Worm (Caenorhabditis elegans) whole organism, L3 larva: ENCODE results near the gene ent-7.
"Not testable (repeated sequence)": the region's sequence is repeated elsewhere in the genome, so short reads cannot be mapped to it uniquely, and the experiment has no call there.

ENCODE experiments used
- R02D3.7 ChIP-seq: fragments of 150-350 bp; optimal IDR thresholded peaks from 2 replicates; lab custom pipeline; 2014; ENCODE audit warnings: missing biosample characterization, missing genetic modification characterization
- ZK546.5 ChIP-seq: sonication (generic microtip); optimal IDR thresholded peaks from 2 replicates; lab custom pipeline; 2017; ENCODE audit warnings: missing biosample characterization, missing genetic modification characterization
- aly-2 ChIP-seq: fragments of 150-350 bp; optimal IDR thresholded peaks from 2 replicates; lab custom pipeline; 2014; ENCODE audit warnings: missing biosample characterization, missing genetic modification characterization
- ama-1 ChIP-seq: fragments of 150-350 bp; optimal IDR thresholded peaks from 2 replicates; lab custom pipeline; 2018
- ceh-16 ChIP-seq: sonication (generic microtip); optimal IDR thresholded peaks from 2 replicates; lab custom pipeline; 2017; ENCODE audit warnings: missing biosample characterization, missing genetic modification characterization
- ceh-28 ChIP-seq: fragments of 150-350 bp; optimal IDR thresholded peaks from 2 replicates; lab custom pipeline; 2014; ENCODE audit warnings: missing biosample characterization, missing genetic modification reagents, missing genetic modification characterization
- ceh-82 ChIP-seq: fragments of 150-350 bp; optimal IDR thresholded peaks from 2 replicates; lab custom pipeline; 2014; ENCODE audit warnings: missing biosample characterization, missing genetic modification characterization
- ceh-9 ChIP-seq: sonication (generic microtip); optimal IDR thresholded peaks from 2 replicates; lab custom pipeline; 2018; ENCODE audit warnings: missing biosample characterization, missing genetic modification characterization
- daf-12 ChIP-seq: fragments of 150-350 bp; optimal IDR thresholded peaks from 2 replicates; lab custom pipeline; 2014; ENCODE audit warnings: missing biosample characterization, missing genetic modification reagents, missing genetic modification characterization
- egl-27 ChIP-seq: sonication (generic microtip); optimal IDR thresholded peaks from 4 replicates; lab custom pipeline; 2017; ENCODE audit warnings: missing biosample characterization, missing genetic modification reagents, missing genetic modification characterization
- egl-5 ChIP-seq: fragments of 150-350 bp; optimal IDR thresholded peaks from 2 replicates; lab custom pipeline; 2017; ENCODE audit warnings: missing biosample characterization, missing genetic modification reagents, missing genetic modification characterization, inconsistent platforms
- elt-2 ChIP-seq: sonication (generic microtip); optimal IDR thresholded peaks from 2 replicates; lab custom pipeline; 2016; ENCODE audit warnings: missing genetic modification reagents, mild to moderate bottlenecking, missing genetic modification characterization, missing compliant biosample characterization
- elt-3 ChIP-seq, 3 experiments: fragments of 150-350 bp in 1 of 3; sonication (generic microtip) in 2 of 3; optimal IDR thresholded peaks; 2 replicates in 2 of 3; 4 replicates in 1 of 3; lab custom pipeline; 2014 to 2017; ENCODE audit warnings: missing biosample characterization in 3 of 3, missing genetic modification characterization in 3 of 3
- eor-1 ChIP-seq, 2 experiments: fragments of 150-350 bp; optimal IDR thresholded peaks; 2 replicates each; lab custom pipeline; 2014 to 2018; ENCODE audit warnings: missing biosample characterization in 2 of 2, missing genetic modification characterization in 2 of 2
- fkh-10 ChIP-seq: sonication (generic microtip); optimal IDR thresholded peaks from 2 replicates; lab custom pipeline; 2017; ENCODE audit warnings: missing biosample characterization, missing genetic modification reagents, missing genetic modification characterization
- fkh-2 ChIP-seq: fragments of 150-350 bp; optimal IDR thresholded peaks from 2 replicates; lab custom pipeline; 2014; ENCODE audit warnings: missing biosample characterization, missing genetic modification reagents, missing genetic modification characterization
- fos-1 ChIP-seq: fragments of 150-350 bp; optimal IDR thresholded peaks from 2 replicates; lab custom pipeline; 2014; ENCODE audit warnings: missing biosample characterization, missing genetic modification characterization
- hmg-11 ChIP-seq: sonication (generic microtip); optimal IDR thresholded peaks from 2 replicates; lab custom pipeline; 2016; ENCODE audit warnings: missing genetic modification characterization, missing compliant biosample characterization
- lin-15B ChIP-seq: fragments of 150-350 bp; optimal IDR thresholded peaks from 2 replicates; lab custom pipeline; 2014; ENCODE audit warnings: missing biosample characterization, missing genetic modification characterization
- lin-39 ChIP-seq: fragments of 150-350 bp; optimal IDR thresholded peaks from 2 replicates; lab custom pipeline; 2018; ENCODE audit warnings: missing biosample characterization, missing genetic modification reagents, missing genetic modification characterization
- lsy-12 ChIP-seq: sonication (generic microtip); optimal IDR thresholded peaks from 2 replicates; lab custom pipeline; 2016; ENCODE audit warnings: mild to moderate bottlenecking, missing genetic modification characterization, missing compliant biosample characterization
- mdl-1 ChIP-seq: fragments of 150-350 bp; optimal IDR thresholded peaks from 2 replicates; lab custom pipeline; 2014; ENCODE audit warnings: missing biosample characterization, missing genetic modification characterization
- mml-1 ChIP-seq: fragments of 150-350 bp; sonication (generic microtip); optimal IDR thresholded peaks from 3 replicates; lab custom pipeline; 2014; ENCODE audit warnings: missing biosample characterization, missing genetic modification characterization
- nfya-1 ChIP-seq: sonication (generic microtip); optimal IDR thresholded peaks from 2 replicates; lab custom pipeline; 2017; ENCODE audit warnings: missing genetic modification characterization, mild to moderate bottlenecking, missing compliant biosample characterization, antibody characterized with exemption, moderate library complexity; ENCODE audit not compliant: insufficient read depth
- nhr-11 ChIP-seq: fragments of 150-350 bp; optimal IDR thresholded peaks from 2 replicates; lab custom pipeline; 2014; ENCODE audit warnings: missing biosample characterization, missing genetic modification characterization
- nhr-12 ChIP-seq: fragments of 150-350 bp; optimal IDR thresholded peaks from 2 replicates; lab custom pipeline; 2014; ENCODE audit warnings: missing biosample characterization, missing genetic modification characterization
- nhr-23 ChIP-seq: fragments of 150-350 bp; optimal IDR thresholded peaks from 2 replicates; lab custom pipeline; 2014; ENCODE audit warnings: missing biosample characterization, missing genetic modification reagents, missing genetic modification characterization
- nhr-237 ChIP-seq: fragments of 150-350 bp; optimal IDR thresholded peaks from 2 replicates; lab custom pipeline; 2014; ENCODE audit warnings: missing biosample characterization, missing genetic modification characterization
- nhr-25 ChIP-seq: sonication (generic microtip); optimal IDR thresholded peaks from 2 replicates; lab custom pipeline; 2017; ENCODE audit warnings: missing biosample characterization, missing genetic modification characterization
- nhr-67 ChIP-seq: fragments of 150-350 bp; optimal IDR thresholded peaks from 2 replicates; lab custom pipeline; 2014; ENCODE audit warnings: missing biosample characterization, missing genetic modification characterization
- nhr-77 ChIP-seq: fragments of 150-350 bp; optimal IDR thresholded peaks from 2 replicates; lab custom pipeline; 2014; ENCODE audit warnings: missing biosample characterization, missing genetic modification characterization
- pha-4 ChIP-seq: fragments of 150-350 bp; optimal IDR thresholded peaks from 2 replicates; lab custom pipeline; 2014; ENCODE audit warnings: missing biosample characterization, missing genetic modification reagents, missing genetic modification characterization
- pqm-1 ChIP-seq: fragments of 150-350 bp; optimal IDR thresholded peaks from 2 replicates; lab custom pipeline; 2017; ENCODE audit warnings: missing biosample characterization, missing genetic modification characterization, inconsistent platforms
- sea-2 ChIP-seq: fragments of 150-350 bp; sonication (generic microtip); optimal IDR thresholded peaks from 4 replicates; lab custom pipeline; 2014; ENCODE audit warnings: missing biosample characterization, missing genetic modification reagents, missing genetic modification characterization
- skn-1 ChIP-seq: fragments of 150-350 bp; optimal IDR thresholded peaks from 2 replicates; lab custom pipeline; 2014; ENCODE audit warnings: missing biosample characterization, missing genetic modification characterization
- snpc-4 ChIP-seq: fragments of 150-350 bp; optimal IDR thresholded peaks from 2 replicates; lab custom pipeline; 2014; ENCODE audit warnings: missing biosample characterization, missing genetic modification characterization
- tbx-2 ChIP-seq: sonication (generic microtip); optimal IDR thresholded peaks from 2 replicates; lab custom pipeline; 2016; ENCODE audit warnings: mild to moderate bottlenecking, missing genetic modification characterization, missing compliant biosample characterization
- zag-1 ChIP-seq: fragments of 150-350 bp; optimal IDR thresholded peaks from 2 replicates; lab custom pipeline; 2014; ENCODE audit warnings: missing biosample characterization, missing genetic modification characterization
- ztf-11 ChIP-seq: fragments of 150-350 bp; optimal IDR thresholded peaks from 2 replicates; lab custom pipeline; 2014; ENCODE audit warnings: missing biosample characterization, missing genetic modification characterization
- ztf-4 ChIP-seq: fragments of 150-350 bp; optimal IDR thresholded peaks from 2 replicates; lab custom pipeline; 2014; ENCODE audit warnings: missing biosample characterization, missing genetic modification characterization

ent-7 gene

ce11 chrIV:10027566-10027965 lies 10.5 kb downstream of the ent-7 start, which contains the start of gene gipc-2:
Gene gipc-2, minus strand, starts transcription at chrIV:10027666.
- TF ChIP-seq nhr-237 (tag; lab: Kevin White, UChicago) (no peak), nhr-67 (tag; lab: Kevin White, UChicago) (no peak), ceh-16 (tag; lab: Kevin White, UChicago) (no peak), tbx-2 (no peak), ama-1 (no peak), eor-1 (tag; optimal IDR thresholded peaks at IDR 0.05; lab: Kevin White, UChicago) (no peak), elt-2 (no peak), nhr-25 (tag; lab: Kevin White, UChicago) (no peak), sea-2 (no peak), lsy-12 (tag; lab: Kevin White, UChicago) (no peak), ztf-4 (tag; lab: Kevin White, UChicago) (no peak), nhr-23 (tag; lab: Kevin White, UChicago) (no peak), egl-27 (tag; lab: Kevin White, UChicago) (no peak), snpc-4 (tag; lab: Kevin White, UChicago) (no peak), nfya-1 (tag; lab: Kevin White, UChicago) (no peak), R02D3.7 (tag; lab: Kevin White, UChicago) (no peak), mdl-1 (tag; lab: Kevin White, UChicago) (no peak)

ce11 chrIV:10028779-10029178 lies 11.7 kb downstream of the ent-7 start, which contains the start of the genes F44D12.16 and msd-2:
Gene F44D12.16, plus strand, starts transcription at chrIV:10029079.
Gene msd-2, plus strand, starts transcription at chrIV:10029083.
- TF ChIP-seq nhr-237, mdl-1, lsy-12 (tag; lab: Kevin White, UChicago): not testable (repeated sequence)

- no peak for TF ChIP-seq tbx-2
- TF ChIP-seq elt-2 = no peak
- no peak for TF ChIP-seq zag-1 (tag; lab: Kevin White, UChicago)
- TF ChIP-seq sea-2 = no peak
- no peak for TF ChIP-seq ztf-4 (tag; lab: Kevin White, UChicago)
- no peak for TF ChIP-seq daf-12
- TF ChIP-seq egl-5 = no peak
- no peak for TF ChIP-seq mml-1 (tag; lab: Kevin White, UChicago)
- no peak for TF ChIP-seq mdl-1 (tag; lab: Kevin White, UChicago)
- no peak for TF ChIP-seq nhr-67 (tag; lab: Kevin White, UChicago)
- no peak for TF ChIP-seq ztf-11 (tag; lab: Kevin White, UChicago)
- no peak for TF ChIP-seq egl-27 (tag; lab: Kevin White, UChicago)
- TF ChIP-seq fos-1 (tag; lab: Kevin White, UChicago) = no peak
- no peak for TF ChIP-seq lin-15B (tag; lab: Kevin White, UChicago)
Measured at ce11 chrIV:10033053-10033452, 16.0 kb downstream of the ent-7 start, which contains the start of gene F44D12.6. Gene F44D12.6, plus strand, starts transcription at chrIV:10033353.

- no peak for TF ChIP-seq mml-1 (tag; lab: Kevin White, UChicago)
- TF ChIP-seq ceh-82 (tag; lab: Kevin White, UChicago) = no peak
- no peak for TF ChIP-seq sea-2
- no peak for TF ChIP-seq pha-4 (tag; lab: Kevin White, UChicago)
- TF ChIP-seq nfya-1 (tag; lab: Kevin White, UChicago) = no peak
- TF ChIP-seq snpc-4 (tag; lab: Kevin White, UChicago) = no peak
- TF ChIP-seq fkh-10 (GFP tag; lab: Kevin White, UChicago) = no peak
- no peak for TF ChIP-seq ceh-16 (tag; lab: Kevin White, UChicago)
- no peak for TF ChIP-seq nhr-11
- no peak for TF ChIP-seq fos-1 (tag; lab: Kevin White, UChicago)
- TF ChIP-seq ceh-28 (tag; lab: Kevin White, UChicago) = no peak
- no peak for TF ChIP-seq ZK546.5 (tag; lab: Kevin White, UChicago)
- TF ChIP-seq nhr-67 (tag; lab: Kevin White, UChicago) = no peak
- no peak for TF ChIP-seq elt-2
- no peak for TF ChIP-seq pqm-1
- no peak for TF ChIP-seq zag-1 (tag; lab: Kevin White, UChicago)
- TF ChIP-seq ama-1 = no peak
- TF ChIP-seq hmg-11 (tag; lab: Kevin White, UChicago) = no peak
- TF ChIP-seq, all 47 proteins: peak for 0
Measured at ce11 chrIV:10036966-10037365, 19.9 kb downstream of the ent-7 start, which contains the start of gene F44D12.10. Gene F44D12.10, minus strand, starts transcription at chrIV:10037066.

- TF ChIP-seq fkh-2 (tag; lab: Kevin White, UChicago) (no peak), nhr-237 (tag; lab: Kevin White, UChicago) (no peak), ceh-9 (tag; lab: Kevin White, UChicago) (no peak), daf-12 (no peak), tbx-2 (no peak), nhr-23 (tag; lab: Kevin White, UChicago) (no peak), nhr-12 (tag; lab: Kevin White, UChicago) (no peak), skn-1 (tag; lab: Kevin White, UChicago) (no peak), pha-4 (tag; lab: Kevin White, UChicago) (no peak), lin-39 (tag; lab: Kevin White, UChicago) (no peak), fos-1 (tag; lab: Kevin White, UChicago) (no peak), elt-3 (tag; optimal IDR thresholded peaks at IDR 0.05; lab: Kevin White, UChicago) (no peak), R02D3.7 (tag; lab: Kevin White, UChicago) (no peak), ceh-28 (tag; lab: Kevin White, UChicago) (no peak), zag-1 (tag; lab: Kevin White, UChicago) (no peak), aly-2 (tag; lab: Kevin White, UChicago) (no peak), elt-2 (no peak), nhr-77 (tag; lab: Kevin White, UChicago) (no peak), lsy-12 (tag; lab: Kevin White, UChicago) (no peak)
- TF ChIP-seq, all 47 proteins: peak for 0
Measured at ce11 chrIV:10040803-10041202, 23.7 kb downstream of the ent-7 start, which contains the start of gene dhs-31. Gene dhs-31, minus strand, starts transcription at chrIV:10040903.
